Worm (Caenorhabditis elegans): Measurements from ENCODE around the gene sre-36.

sre-36 gene

ce11 chrV:16401519-16401918 is 2.0 kb downstream of the sre-36 start, which contains the start of gene F13A7.14 (continued):
- TF ChIP-seq F33H1.4 (GFP tag; IDR thresholded peaks at IDR 0.05), result peak; percentile 51
- TF ChIP-seq hlh-26 (GFP tag; conservative IDR thresholded peaks at IDR 0.05), result no peak
- no peak for TF ChIP-seq C17E4.6 (GFP tag; IDR thresholded peaks at IDR 0.05)
- no peak for TF ChIP-seq ztf-3 (GFP tag; optimal IDR thresholded peaks at IDR 0.05)
- no peak for TF ChIP-seq ekl-4 (GFP tag; IDR thresholded peaks at IDR 0.05)
- no peak for TF ChIP-seq lsy-27 (tag; optimal IDR thresholded peaks at IDR 0.05; ENCODE audit: borderline replicate concordance, insufficient read depth)
- no peak for TF ChIP-seq Y95B8A.8 (GFP tag; IDR thresholded peaks at IDR 0.05)
- TF ChIP-seq lsl-1 (GFP tag; optimal IDR thresholded peaks at IDR 0.05), result peak; percentile 36
- no peak for TF ChIP-seq pbrm-1 (GFP tag; IDR thresholded peaks at IDR 0.05)
- TF ChIP-seq ceh-79 (tag; optimal IDR thresholded peaks at IDR 0.05), result no peak
- no peak for TF ChIP-seq ztf-28 (GFP tag; IDR thresholded peaks at IDR 0.05)
- peak; percentile 36 for TF ChIP-seq F22D6.2 (tag; optimal IDR thresholded peaks at IDR 0.05)
- peak; percentile 84 for TF ChIP-seq dpl-1 (GFP tag; optimal IDR thresholded peaks at IDR 0.05)
- TF ChIP-seq T26A5.8 (tag; optimal IDR thresholded peaks at IDR 0.05), result no peak
- no peak for TF ChIP-seq lin-26 (GFP tag; IDR thresholded peaks at IDR 0.05)
- peak; percentile 61 for TF ChIP-seq akir-1 (GFP tag; optimal IDR thresholded peaks at IDR 0.05)
- no peak for TF ChIP-seq F37B4.10 (GFP tag; IDR thresholded peaks at IDR 0.05)
- TF ChIP-seq unc-62 (GFP tag; optimal IDR thresholded peaks at IDR 0.05), result no peak
- peak; percentile 2 for TF ChIP-seq ztf-26 (tag; optimal IDR thresholded peaks at IDR 0.05)
- no peak for TF ChIP-seq nfyb-1 (GFP tag; IDR thresholded peaks at IDR 0.05)
- no peak for TF ChIP-seq aptf-3 (GFP tag; IDR thresholded peaks at IDR 0.05)
- TF ChIP-seq madf-3 (GFP tag; IDR thresholded peaks at IDR 0.05), result no peak
- TF ChIP-seq nhr-27 (tag; optimal IDR thresholded peaks at IDR 0.05), result no peak
- peak; percentile 60 for TF ChIP-seq lir-1 (GFP tag; conservative IDR thresholded peaks at IDR 0.05)
- TF ChIP-seq let-526 (GFP tag; IDR thresholded peaks at IDR 0.05), result 0 out of 2 replicates have a peak, but pooled peaks have one; percentile 51
- no peak for TF ChIP-seq lin-40 (tag; optimal IDR thresholded peaks at IDR 0.05)
- peak; percentile 62 for TF ChIP-seq attf-3 (GFP tag; conservative IDR thresholded peaks at IDR 0.05)
- TF ChIP-seq B0261.1 (tag; optimal IDR thresholded peaks at IDR 0.05), result peak; percentile 15
- TF ChIP-seq ztf-25 (GFP tag; IDR thresholded peaks at IDR 0.05), result no peak
- no peak for TF ChIP-seq snpc-4 (GFP tag; optimal IDR thresholded peaks at IDR 0.05)
- TF ChIP-seq snpc-4 (tag; optimal IDR thresholded peaks at IDR 0.05), result peak in 3 of 4 experiments; percentile 53 to 72 (median 69)
- TF ChIP-seq Y56A3A.18 (GFP tag; IDR thresholded peaks at IDR 0.05), result no peak
- peak; percentile 6 for TF ChIP-seq xnd-1 (tag; optimal IDR thresholded peaks at IDR 0.05)
- no peak for TF ChIP-seq cebp-1 (GFP tag; IDR thresholded peaks at IDR 0.05)
- peak; percentile 39 for TF ChIP-seq cebp-1 (tag; optimal IDR thresholded peaks at IDR 0.05)
- no peak for TF ChIP-seq Y53F4B.3 (GFP tag; IDR thresholded peaks at IDR 0.05)
- no peak for TF ChIP-seq F10E7.11 (tag; optimal IDR thresholded peaks at IDR 0.05)
- TF ChIP-seq nfya-2 (GFP tag; IDR thresholded peaks at IDR 0.05), result no peak
- TF ChIP-seq ceh-58 (GFP tag; IDR thresholded peaks at IDR 0.05), result no peak
- no peak for TF ChIP-seq nhr-90 (tag; optimal IDR thresholded peaks at IDR 0.05)
- TF ChIP-seq lag-1 (GFP tag; IDR thresholded peaks at IDR 0.05), result no peak
- TF ChIP-seq dpff-1 (tag; optimal IDR thresholded peaks at IDR 0.05), result no peak
- peak; percentile 86 for TF ChIP-seq mcd-1 (GFP tag; IDR thresholded peaks at IDR 0.05)
- 0 out of 2 replicates have a peak, but pooled peaks have one; percentile 38 for TF ChIP-seq ceh-100 (GFP tag; IDR thresholded peaks at IDR 0.05)
- peak; percentile 70 for TF ChIP-seq rcor-1 (GFP tag; IDR thresholded peaks at IDR 0.05)
- TF ChIP-seq mel-28 (tag; optimal IDR thresholded peaks at IDR 0.05; ENCODE audit: borderline replicate concordance), result no peak
- TF ChIP-seq ccch-3 (GFP tag; optimal IDR thresholded peaks at IDR 0.05), result no peak
- no peak for TF ChIP-seq die-1 (tag; optimal IDR thresholded peaks at IDR 0.05)
- TF ChIP-seq ets-4 (GFP tag; optimal IDR thresholded peaks at IDR 0.05), result no peak
- no peak for TF ChIP-seq ztf-18 (tag; optimal IDR thresholded peaks at IDR 0.05)

Data from whole organism, young adult.